Worm (Caenorhabditis elegans) whole organism, L3 larva: ENCODE data around the gene cutl-11.

ENCODE experiments used
- ceh-82 ChIP-seq: fragments of 150-350 bp; optimal IDR thresholded peaks from 2 replicates; lab custom pipeline; 2014; ENCODE audit warnings: missing biosample characterization, missing genetic modification characterization
- egl-27 ChIP-seq: sonication (generic microtip); optimal IDR thresholded peaks from 4 replicates; lab custom pipeline; 2017; ENCODE audit warnings: missing biosample characterization, missing genetic modification reagents, missing genetic modification characterization
- elt-3 ChIP-seq, 3 experiments: fragments of 150-350 bp in 1 of 3; sonication (generic microtip) in 2 of 3; optimal IDR thresholded peaks; 2 replicates in 2 of 3; 4 replicates in 1 of 3; lab custom pipeline; 2014 to 2017; ENCODE audit warnings: missing biosample characterization in 3 of 3, missing genetic modification characterization in 3 of 3
- lin-39 ChIP-seq: fragments of 150-350 bp; optimal IDR thresholded peaks from 2 replicates; lab custom pipeline; 2018; ENCODE audit warnings: missing biosample characterization, missing genetic modification reagents, missing genetic modification characterization
- nfya-1 ChIP-seq: sonication (generic microtip); optimal IDR thresholded peaks from 2 replicates; lab custom pipeline; 2017; ENCODE audit warnings: missing genetic modification characterization, mild to moderate bottlenecking, missing compliant biosample characterization, antibody characterized with exemption, moderate library complexity; ENCODE audit not compliant: insufficient read depth
- nhr-23 ChIP-seq: fragments of 150-350 bp; optimal IDR thresholded peaks from 2 replicates; lab custom pipeline; 2014; ENCODE audit warnings: missing biosample characterization, missing genetic modification reagents, missing genetic modification characterization
- nhr-237 ChIP-seq: fragments of 150-350 bp; optimal IDR thresholded peaks from 2 replicates; lab custom pipeline; 2014; ENCODE audit warnings: missing biosample characterization, missing genetic modification characterization
- nhr-28 ChIP-seq: fragments of 150-350 bp; optimal IDR thresholded peaks from 2 replicates; lab custom pipeline; 2014; ENCODE audit warnings: missing biosample characterization, missing genetic modification characterization
- unc-62 ChIP-seq: fragments of 150-350 bp; sonication (generic microtip); optimal IDR thresholded peaks from 4 replicates; lab custom pipeline; 2014; ENCODE audit warnings: missing biosample characterization, missing genetic modification reagents, missing genetic modification characterization
- zag-1 ChIP-seq: fragments of 150-350 bp; optimal IDR thresholded peaks from 2 replicates; lab custom pipeline; 2014; ENCODE audit warnings: missing biosample characterization, missing genetic modification characterization
- ztf-11 ChIP-seq: fragments of 150-350 bp; optimal IDR thresholded peaks from 2 replicates; lab custom pipeline; 2014; ENCODE audit warnings: missing biosample characterization, missing genetic modification characterization

- no peak for TF ChIP-seq nfya-1 (tag; lab: Kevin White, UChicago)
- no peak for TF ChIP-seq ceh-82 (tag; lab: Kevin White, UChicago)
- TF ChIP-seq egl-27 = no peak
- TF ChIP-seq lin-39 (tag; lab: Kevin White, UChicago) = no peak
- no peak for TF ChIP-seq elt-3 (tag; optimal IDR thresholded peaks at IDR 0.05; lab: Kevin White, UChicago)
- TF ChIP-seq nhr-28 = no peak
- TF ChIP-seq zag-1 (tag; lab: Kevin White, UChicago) = no peak
- no peak for TF ChIP-seq unc-62 (GFP tag; lab: Kevin White, UChicago)
- TF ChIP-seq ztf-11 (tag; lab: Kevin White, UChicago) = no peak
- no peak for TF ChIP-seq nhr-23
- TF ChIP-seq nhr-237 (tag; lab: Kevin White, UChicago) = no peak
These were observed 22.1 kb downstream of the cutl-11 start, which contains the start of gene spp-30 for ce11 chrX:11628580-11628979.
